Fruit fly (Drosophila melanogaster): ENCODE results near the gene Rga.

Rga gene

dm6 chr3R:5591398-5591853, 21.5 kb downstream of the Rga start, which contains the start of the genes noi and Vha26 (continued):
- peak; percentile 19 for TF ChIP-seq Fer3 (tag; optimal IDR thresholded peaks at IDR 0.05)
- TF ChIP-seq CG14441 (GFP tag; IDR thresholded peaks at IDR 0.05) = no peak
- TF ChIP-seq Myb (GFP tag; optimal IDR thresholded peaks at IDR 0.05) = peak; percentile 63
- no peak for TF ChIP-seq CG2199 (GFP tag; IDR thresholded peaks at IDR 0.05)
- peak; percentile 99 for TF ChIP-seq CG14710 (tag; optimal IDR thresholded peaks at IDR 0.05)
- TF ChIP-seq CG7963 (GFP tag; IDR thresholded peaks at IDR 0.05; ENCODE audit: partially characterized antibody) = peak; percentile 51; the same call in 1 of the 3 replicates
- TF ChIP-seq sob (GFP tag; IDR thresholded peaks at IDR 0.05) = 0 out of 2 replicates have a peak, but pooled peaks have one; percentile 43
- TF ChIP-seq CG11085 (GFP tag; IDR thresholded peaks at IDR 0.05) = no peak
- no peak for TF ChIP-seq CG34376 (GFP tag; optimal IDR thresholded peaks at IDR 0.05)
- TF ChIP-seq ham (GFP tag; IDR thresholded peaks at IDR 0.05) = no peak
- no peak for TF ChIP-seq pita (GFP tag; optimal IDR thresholded peaks at IDR 0.05)
- TF ChIP-seq Asciz (GFP tag; optimal IDR thresholded peaks at IDR 0.05) = no peak
- no peak for TF ChIP-seq CG15269 (tag; optimal IDR thresholded peaks at IDR 0.05)
- TF ChIP-seq unpg (GFP tag; optimal IDR thresholded peaks at IDR 0.05) = no peak
- peak; percentile 59; the same call in 1 of the 3 replicates for TF ChIP-seq hb (GFP tag; IDR thresholded peaks at IDR 0.05; ENCODE audit: partially characterized antibody)
- peak; percentile 15 for TF ChIP-seq nerfin-1 (tag; optimal IDR thresholded peaks at IDR 0.05)
- TF ChIP-seq CG43689 (GFP tag; IDR thresholded peaks at IDR 0.05) = no peak
- TF ChIP-seq Rx (GFP tag; IDR thresholded peaks at IDR 0.05) = no peak
- TF ChIP-seq CG34224 (GFP tag; IDR thresholded peaks at IDR 0.05; ENCODE audit: partially characterized antibody) = peak; percentile 47; the same call in 2 of the 3 replicates
- TF ChIP-seq dmrt99B (tag; optimal IDR thresholded peaks at IDR 0.05) = no peak
- no peak for TF ChIP-seq fd102C (GFP tag; optimal IDR thresholded peaks at IDR 0.05)
- TF ChIP-seq CG18262 (tag; optimal IDR thresholded peaks at IDR 0.05) = peak; percentile 37
- TF ChIP-seq trh (GFP tag; optimal IDR thresholded peaks at IDR 0.05) = no peak
- no peak for TF ChIP-seq Dip2 (GFP tag; IDR thresholded peaks at IDR 0.05)
- TF ChIP-seq schlank (tag; optimal IDR thresholded peaks at IDR 0.05) = no peak
- peak; percentile 28 for TF ChIP-seq Hr3 (GFP tag; optimal IDR thresholded peaks at IDR 0.05)
- no peak for TF ChIP-seq CG5953 (GFP tag; IDR thresholded peaks at IDR 0.05)
- no peak for TF ChIP-seq CG10321 (GFP tag; IDR thresholded peaks at IDR 0.05)
- TF ChIP-seq CG8765 (GFP tag; IDR thresholded peaks at IDR 0.05) = 0 out of 2 replicates have a peak, but pooled peaks have one; percentile 25
- 0 out of 2 replicates have a peak, but pooled peaks have one; percentile 27 for TF ChIP-seq hbn (GFP tag; IDR thresholded peaks at IDR 0.05; ENCODE audit: partially characterized antibody)
- TF ChIP-seq CG4820 (GFP tag; optimal IDR thresholded peaks at IDR 0.05) = no peak
- TF ChIP-seq corto (GFP tag; optimal IDR thresholded peaks at IDR 0.05) = no peak
- TF ChIP-seq ttk (GFP tag; IDR thresholded peaks at IDR 0.05) = no peak
- no peak for TF ChIP-seq insv (GFP tag; optimal IDR thresholded peaks at IDR 0.05)
- TF ChIP-seq CG11723 (GFP tag; optimal IDR thresholded peaks at IDR 0.05) = no peak
- no peak for TF ChIP-seq ab (GFP tag; optimal IDR thresholded peaks at IDR 0.05)
- TF ChIP-seq Sox100B (GFP tag; optimal IDR thresholded peaks at IDR 0.05) = no peak
- no peak for TF ChIP-seq z (GFP tag; IDR thresholded peaks at IDR 0.05)
- TF ChIP-seq HmgD (GFP tag; optimal IDR thresholded peaks at IDR 0.05) = no peak
- TF ChIP-seq dmrt11E (tag; optimal IDR thresholded peaks at IDR 0.05) = peak; percentile 46
- peak; percentile 72 for TF ChIP-seq CG10267 (tag; optimal IDR thresholded peaks at IDR 0.05)
- no peak for TF ChIP-seq rib (GFP tag; IDR thresholded peaks at IDR 0.05)
- no peak for TF ChIP-seq CG5180 (GFP tag; optimal IDR thresholded peaks at IDR 0.05)
- TF ChIP-seq CG31441 (GFP tag; IDR thresholded peaks at IDR 0.05) = no peak; the same call in 1 of the 2 replicates
- TF ChIP-seq Dip3 (GFP tag; optimal IDR thresholded peaks at IDR 0.05) = peak; percentile 29
- TF ChIP-seq kay (GFP tag; optimal IDR thresholded peaks at IDR 0.05) = no peak
- TF ChIP-seq ken (GFP tag; IDR thresholded peaks at IDR 0.05) = no peak
- no peak for TF ChIP-seq Antp (GFP tag; optimal IDR thresholded peaks at IDR 0.05)
- TF ChIP-seq CG10959 (GFP tag; IDR thresholded peaks at IDR 0.05) = no peak
- peak; percentile 32 for TF ChIP-seq Dp (GFP tag; optimal IDR thresholded peaks at IDR 0.05)
- TF ChIP-seq CG1792 (GFP tag; optimal IDR thresholded peaks at IDR 0.05) = no peak

All from whole organism, embryonic.